Fruit fly (Drosophila melanogaster): ENCODE results near the gene Drsl6.

dm6 chr3L:3335688-3336087 is 530 bp downstream of the Drsl6 start, which contains the start of gene Drsl1:
- no peak for TF ChIP-seq CG16779 (GFP tag; IDR thresholded peaks at IDR 0.05)
- TF ChIP-seq so (GFP tag; IDR thresholded peaks at IDR 0.05): no peak
- no peak for TF ChIP-seq kah (GFP tag; optimal IDR thresholded peaks at IDR 0.05)
- no peak for TF ChIP-seq tna (GFP tag; IDR thresholded peaks at IDR 0.05; ENCODE audit: partially characterized antibody)
- TF ChIP-seq CkIIα-i1 (GFP tag; IDR thresholded peaks at IDR 0.05): no peak
- no peak for TF ChIP-seq stc (GFP tag; IDR thresholded peaks at IDR 0.05)
- TF ChIP-seq zen2 (GFP tag; IDR thresholded peaks at IDR 0.05; ENCODE audit: partially characterized antibody): no peak
- TF ChIP-seq unc-4 (GFP tag; IDR thresholded peaks at IDR 0.05; ENCODE audit: partially characterized antibody): no peak

Data from whole organism, embryonic.